Fruit fly (Drosophila melanogaster) whole organism, wandering third instar larva: ENCODE data around the gene CG17078.

Source experiments
- Abd-B ChIP-seq: fragments of >200 bp; optimal IDR thresholded peaks from 2 replicates; lab custom pipeline; 2017; ENCODE audit warnings: missing biosample characterization, missing genetic modification characterization
- CG32264 ChIP-seq: fragments of 200-800 bp; sonication (Bioruptor generic); optimal IDR thresholded peaks from 2 replicates; lab custom pipeline; 2016; ENCODE audit warnings: missing biosample characterization, missing genetic modification characterization
- CG9705 ChIP-seq: fragments of 200-800 bp; sonication (Bioruptor generic); optimal IDR thresholded peaks from 2 replicates; lab custom pipeline; 2018; ENCODE audit warnings: missing biosample characterization, mild to moderate bottlenecking, missing genetic modification characterization
- CrebA ChIP-seq: fragments of 200-800 bp; sonication (Bioruptor generic); optimal IDR thresholded peaks from 2 replicates; lab custom pipeline; 2016; ENCODE audit warnings: missing biosample characterization, mild to moderate bottlenecking, missing genetic modification characterization, borderline replicate concordance
- Dfd ChIP-seq: fragments of >200 bp; optimal IDR thresholded peaks from 2 replicates; lab custom pipeline; 2017; ENCODE audit warnings: missing biosample characterization, missing genetic modification characterization
- Dif ChIP-seq: fragments of 200-275, 200-300 bp; sonication (Bioruptor generic); optimal IDR thresholded peaks from 2 replicates; lab custom pipeline; 2018; ENCODE audit warnings: missing biosample characterization, missing genetic modification characterization; ENCODE audit not compliant: partially characterized antibody
- GATAd ChIP-seq: sonication (Bioruptor generic); optimal IDR thresholded peaks from 2 replicates; lab custom pipeline; 2016; ENCODE audit warnings: missing biosample characterization, missing genetic modification characterization
- HLH106 ChIP-seq: fragments of 200-800 bp; optimal IDR thresholded peaks from 3 replicates; lab custom pipeline; 2019; ENCODE audit warnings: missing biosample characterization, mild to moderate bottlenecking, missing genetic modification characterization, moderate library complexity
- Hnf4 ChIP-seq: fragments of 200-800 bp; sonication (Bioruptor generic); optimal IDR thresholded peaks from 2 replicates; lab custom pipeline; 2016; ENCODE audit warnings: missing biosample characterization, mild to moderate bottlenecking, missing genetic modification characterization
- Hr78 ChIP-seq: fragments of >200 bp; optimal IDR thresholded peaks from 2 replicates; lab custom pipeline; 2017; ENCODE audit warnings: missing biosample characterization, missing genetic modification characterization
- Hr83 ChIP-seq: fragments of 200-300 bp; sonication (Bioruptor generic); optimal IDR thresholded peaks from 2 replicates; lab custom pipeline; 2016; ENCODE audit warnings: missing biosample characterization, mild to moderate bottlenecking, missing genetic modification characterization, moderate library complexity; ENCODE audit not compliant: poor library complexity, severe bottlenecking
- Jra ChIP-seq: sonication (Bioruptor generic); optimal IDR thresholded peaks from 2 replicates; lab custom pipeline; 2016; ENCODE audit warnings: missing biosample characterization, missing genetic modification characterization
- Mio ChIP-seq: sonication (Bioruptor generic); optimal IDR thresholded peaks from 2 replicates; lab custom pipeline; 2016; ENCODE audit warnings: missing biosample characterization, missing genetic modification characterization
- Myc ChIP-seq: fragments of >200 bp; optimal IDR thresholded peaks from 2 replicates; lab custom pipeline; 2017
- N ChIP-seq: fragments of >200 bp; optimal IDR thresholded peaks from 2 replicates; lab custom pipeline; 2018; ENCODE audit warnings: missing biosample characterization, missing external identifiers, missing genetic modification characterization
- OdsH ChIP-seq: fragments of 200-800 bp; sonication (Bioruptor generic); optimal IDR thresholded peaks from 2 replicates; lab custom pipeline; 2016; ENCODE audit warnings: missing biosample characterization, mild to moderate bottlenecking, missing genetic modification characterization
- Rel ChIP-seq, 2 experiments: fragments of 200-800 bp; sonication (Bioruptor generic) in 1 of 2; optimal IDR thresholded peaks; 2 replicates in 1 of 2; 3 replicates in 1 of 2; lab custom pipeline; 2016 to 2019; ENCODE audit warnings: mild to moderate bottlenecking in 2 of 2, missing biosample characterization in 2 of 2, missing genetic modification characterization in 2 of 2, moderate library complexity in 1 of 2
- Sp1 ChIP-seq: fragments of 200-800 bp; sonication (Bioruptor generic); optimal IDR thresholded peaks from 3 replicates; lab custom pipeline; 2019; ENCODE audit warnings: missing biosample characterization, mild to moderate bottlenecking, missing genetic modification characterization, moderate library complexity
- Vsx2 ChIP-seq: fragments of 200-300, 225-300 bp; sonication (Bioruptor generic); optimal IDR thresholded peaks from 2 replicates; lab custom pipeline; 2018; ENCODE audit warnings: missing biosample characterization, missing genetic modification characterization; ENCODE audit not compliant: partially characterized antibody
- br ChIP-seq: fragments of 200-800 bp; sonication (Bioruptor generic); optimal IDR thresholded peaks from 2 replicates; lab custom pipeline; 2016; ENCODE audit warnings: missing biosample characterization, missing genetic modification characterization
- brk ChIP-seq: fragments of 200-800 bp; sonication (Bioruptor generic); optimal IDR thresholded peaks from 2 replicates; lab custom pipeline; 2016; ENCODE audit warnings: missing biosample characterization, mild to moderate bottlenecking, missing genetic modification characterization
- dl ChIP-seq, 2 experiments: fragments of 175-275, 200-275 bp in 1 of 2; fragments of 200-275 bp in 1 of 2; sonication (Bioruptor generic); optimal IDR thresholded peaks; lab custom pipeline; 2018; ENCODE audit warnings: mild to moderate bottlenecking in 2 of 2, missing biosample characterization in 2 of 2, missing genetic modification characterization in 2 of 2, moderate library complexity in 2 of 2; ENCODE audit not compliant: partially characterized antibody in 2 of 2, insufficient read depth in 1 of 2
- dmrt93B ChIP-seq: fragments of 200-800 bp; sonication (Bioruptor generic); optimal IDR thresholded peaks from 2 replicates; lab custom pipeline; 2018; ENCODE audit warnings: missing biosample characterization, mild to moderate bottlenecking, missing genetic modification characterization
- dsf ChIP-seq: sonication (Bioruptor generic); optimal IDR thresholded peaks from 2 replicates; lab custom pipeline; 2016; ENCODE audit warnings: missing biosample characterization, missing genetic modification characterization, borderline replicate concordance
- ey ChIP-seq: fragments of 200-800 bp; sonication (Bioruptor generic); optimal IDR thresholded peaks from 2 replicates; lab custom pipeline; 2016; ENCODE audit warnings: missing biosample characterization, missing genetic modification characterization
- foxo ChIP-seq, 2 experiments: fragments of 200-800 bp; sonication (Bioruptor generic); optimal IDR thresholded peaks; 2 replicates in 1 of 2; 3 replicates in 1 of 2; lab custom pipeline; 2016 to 2017; ENCODE audit warnings: missing biosample characterization in 2 of 2, missing genetic modification characterization in 2 of 2
- fru ChIP-seq: fragments of 200-800 bp; sonication (Bioruptor generic); optimal IDR thresholded peaks from 3 replicates; lab custom pipeline; 2016; ENCODE audit warnings: missing biosample characterization, mild to moderate bottlenecking, missing genetic modification characterization
- h ChIP-seq: fragments of 200-800 bp; sonication (Bioruptor generic); optimal IDR thresholded peaks from 3 replicates; lab custom pipeline; 2016; ENCODE audit warnings: missing biosample characterization, mild to moderate bottlenecking, missing genetic modification characterization
- jim ChIP-seq: fragments of 175-275, 200-325 bp; sonication (Bioruptor generic); optimal IDR thresholded peaks from 2 replicates; lab custom pipeline; 2016; ENCODE audit warnings: missing biosample characterization, mild to moderate bottlenecking, missing genetic modification characterization
- lola ChIP-seq: fragments of >200 bp; optimal IDR thresholded peaks from 2 replicates; lab custom pipeline; 2017; ENCODE audit warnings: missing biosample characterization, missing genetic modification characterization
- pan ChIP-seq: fragments of >200 bp; optimal IDR thresholded peaks from 2 replicates; lab custom pipeline; 2017
- psq ChIP-seq: fragments of 200-800 bp; sonication (Bioruptor generic); optimal IDR thresholded peaks from 3 replicates; lab custom pipeline; 2017; ENCODE audit warnings: missing biosample characterization, mild to moderate bottlenecking, missing genetic modification characterization, moderate library complexity
- rgr ChIP-seq: fragments of 200-800 bp; sonication (Bioruptor generic); optimal IDR thresholded peaks from 3 replicates; lab custom pipeline; 2016; ENCODE audit warnings: missing biosample characterization, mild to moderate bottlenecking, missing genetic modification characterization
- sage ChIP-seq: fragments of 200-800 bp; sonication (Bioruptor generic); optimal IDR thresholded peaks from 2 replicates; lab custom pipeline; 2016; ENCODE audit warnings: missing biosample characterization, mild to moderate bottlenecking, missing genetic modification characterization
- sv ChIP-seq: fragments of 200-800 bp; sonication (Bioruptor generic); optimal IDR thresholded peaks from 3 replicates; lab custom pipeline; 2016; ENCODE audit warnings: missing biosample characterization, missing genetic modification characterization
- tai ChIP-seq: sonication (Bioruptor generic); optimal IDR thresholded peaks from 2 replicates; lab custom pipeline; 2016; ENCODE audit warnings: missing biosample characterization, missing genetic modification characterization
- usp ChIP-seq: fragments of >200 bp; optimal IDR thresholded peaks from 2 replicates; lab custom pipeline; 2017; ENCODE audit warnings: missing biosample characterization, missing genetic modification characterization
- woc ChIP-seq: sonication (Bioruptor generic); optimal IDR thresholded peaks from 2 replicates; lab custom pipeline; 2016; ENCODE audit warnings: missing biosample characterization, mild to moderate bottlenecking, missing genetic modification characterization

CG17078 gene

DNA sequence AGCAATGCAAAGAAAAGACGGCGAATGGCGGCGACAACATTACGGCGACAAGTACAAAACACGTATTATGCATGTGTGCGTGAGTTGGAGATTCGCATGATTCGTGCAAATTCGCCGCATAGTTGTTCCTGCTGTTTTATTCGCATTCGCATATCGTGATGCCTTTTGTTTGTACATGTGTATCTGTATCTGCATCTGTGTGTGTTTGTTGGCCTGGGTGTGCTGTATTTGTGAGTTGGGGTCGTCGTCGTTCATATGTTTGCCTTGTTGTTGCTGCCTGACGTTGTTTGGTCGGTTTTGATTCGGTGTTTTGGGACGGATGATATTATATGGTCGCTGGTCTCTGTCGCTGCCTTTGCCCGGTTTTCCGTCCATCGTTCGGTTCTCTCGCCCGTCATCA lies 30.6 kb downstream of the CG17078 start:
- peak; percentile 61 for TF ChIP-seq Dif (GFP tag; lab: Kevin White, UChicago)
- TF ChIP-seq rgr (GFP tag; lab: Kevin White, UChicago), result no peak
- TF ChIP-seq Hr78 (GFP tag; lab: Kevin White, UChicago), result no peak
- TF ChIP-seq N (GFP tag; lab: Kevin White, UChicago), result no peak
- peak; percentile 53 for TF ChIP-seq jim (GFP tag; lab: Kevin White, UChicago)
- TF ChIP-seq psq (GFP tag; lab: Kevin White, UChicago), result no peak
- TF ChIP-seq Rel (GFP tag; optimal IDR thresholded peaks at IDR 0.05; lab: Kevin White, UChicago), result no peak
- TF ChIP-seq Rel (tag; optimal IDR thresholded peaks at IDR 0.05; lab: Kevin White, UChicago), result no peak
- TF ChIP-seq foxo (GFP tag; optimal IDR thresholded peaks at IDR 0.05; lab: Kevin White, UChicago), result no peak
- TF ChIP-seq sage (GFP tag; lab: Kevin White, UChicago), result no peak
- TF ChIP-seq dl (GFP tag; optimal IDR thresholded peaks at IDR 0.05; lab: Kevin White, UChicago; ENCODE audit: insufficient read depth in 1 of 2, partially characterized antibody in 2 of 2), result peak in 1 of 2 experiments; percentile 54
- TF ChIP-seq br, result no peak
- TF ChIP-seq pan (lab: Kevin White, UChicago), result no peak

- no peak for TF ChIP-seq Hnf4
- TF ChIP-seq dmrt93B, result no peak
- TF ChIP-seq Myc (lab: Kevin White, UChicago), result no peak
- peak; percentile 29 for TF ChIP-seq sage (GFP tag; lab: Kevin White, UChicago)
- TF ChIP-seq dl (GFP tag; optimal IDR thresholded peaks at IDR 0.05; lab: Kevin White, UChicago; ENCODE audit: insufficient read depth in 1 of 2, partially characterized antibody in 2 of 2), result peak; percentile 68 to 92
- TF ChIP-seq brk (GFP tag; lab: Kevin White, UChicago), result no peak
- TF ChIP-seq CrebA, result no peak
- no peak for TF ChIP-seq sv (GFP tag; lab: Kevin White, UChicago)
- peak in 1 of 2 experiments; percentile 51 for TF ChIP-seq foxo (GFP tag; optimal IDR thresholded peaks at IDR 0.05; lab: Kevin White, UChicago)
- TF ChIP-seq OdsH (GFP tag; lab: Kevin White, UChicago), result no peak
- TF ChIP-seq tai, result no peak
- no peak for TF ChIP-seq dsf
- no peak for TF ChIP-seq fru (GFP tag; lab: Kevin White, UChicago)
- TF ChIP-seq Mio (GFP tag; lab: Kevin White, UChicago), result no peak
- TF ChIP-seq br, result no peak
- no peak for TF ChIP-seq Rel (GFP tag; optimal IDR thresholded peaks at IDR 0.05; lab: Kevin White, UChicago)
- TF ChIP-seq Rel (tag; optimal IDR thresholded peaks at IDR 0.05; lab: Kevin White, UChicago), result no peak
- TF ChIP-seq rgr (GFP tag; lab: Kevin White, UChicago), result no peak
- TF ChIP-seq lola (GFP tag; lab: Kevin White, UChicago), result no peak
- TF ChIP-seq GATAd (GFP tag; lab: Kevin White, UChicago), result no peak
- no peak for TF ChIP-seq CG9705 (GFP tag; lab: Kevin White, UChicago)
- TF ChIP-seq Hr78 (GFP tag; lab: Kevin White, UChicago), result no peak
- TF ChIP-seq Vsx2, result no peak
- TF ChIP-seq Dif (GFP tag; lab: Kevin White, UChicago), result peak; percentile 95
- peak; percentile 61 for TF ChIP-seq jim (GFP tag; lab: Kevin White, UChicago)
- no peak for TF ChIP-seq N (GFP tag; lab: Kevin White, UChicago)
- peak; percentile 26 for TF ChIP-seq CG32264 (GFP tag; lab: Kevin White, UChicago)
- no peak for TF ChIP-seq HLH106 (tag; lab: Kevin White, UChicago)
- no peak for TF ChIP-seq woc
- TF ChIP-seq Jra (GFP tag; lab: Kevin White, UChicago), result no peak
- peak; percentile 7 for TF ChIP-seq Hr83 (GFP tag; lab: Kevin White, UChicago)
- TF ChIP-seq Sp1 (GFP tag; lab: Kevin White, UChicago), result peak; percentile 60
- TF ChIP-seq h (GFP tag; lab: Kevin White, UChicago), result peak; percentile 21
- TF ChIP-seq Dfd (GFP tag; lab: Kevin White, UChicago), result no peak
- TF ChIP-seq ey, result no peak
- no peak for TF ChIP-seq pan (lab: Kevin White, UChicago)
- peak; percentile 99 for TF ChIP-seq psq (GFP tag; lab: Kevin White, UChicago)
- TF ChIP-seq Abd-B (GFP tag; lab: Kevin White, UChicago), result no peak
- TF ChIP-seq usp (GFP tag; lab: Kevin White, UChicago), result no peak
These were observed 31.2 kb downstream of the CG17078 start for dm6 chr2L:246656-247340.
